Worm (Caenorhabditis elegans) whole organism, L3 larva: ENCODE measurements around the gene F26F2.10.

ENCODE experiments used
- fos-1 ChIP-seq: fragments of 150-350 bp; optimal IDR thresholded peaks from 2 replicates; lab custom pipeline; 2014; ENCODE audit warnings: missing biosample characterization, missing genetic modification characterization
- nhr-11 ChIP-seq: fragments of 150-350 bp; optimal IDR thresholded peaks from 2 replicates; lab custom pipeline; 2014; ENCODE audit warnings: missing biosample characterization, missing genetic modification characterization
- nhr-237 ChIP-seq: fragments of 150-350 bp; optimal IDR thresholded peaks from 2 replicates; lab custom pipeline; 2014; ENCODE audit warnings: missing biosample characterization, missing genetic modification characterization
- pha-4 ChIP-seq: fragments of 150-350 bp; optimal IDR thresholded peaks from 2 replicates; lab custom pipeline; 2014; ENCODE audit warnings: missing biosample characterization, missing genetic modification reagents, missing genetic modification characterization
- skn-1 ChIP-seq: fragments of 150-350 bp; optimal IDR thresholded peaks from 2 replicates; lab custom pipeline; 2014; ENCODE audit warnings: missing biosample characterization, missing genetic modification characterization
- tbx-2 ChIP-seq: sonication (generic microtip); optimal IDR thresholded peaks from 2 replicates; lab custom pipeline; 2016; ENCODE audit warnings: mild to moderate bottlenecking, missing genetic modification characterization, missing compliant biosample characterization
- ztf-4 ChIP-seq: fragments of 150-350 bp; optimal IDR thresholded peaks from 2 replicates; lab custom pipeline; 2014; ENCODE audit warnings: missing biosample characterization, missing genetic modification characterization

DNA sequence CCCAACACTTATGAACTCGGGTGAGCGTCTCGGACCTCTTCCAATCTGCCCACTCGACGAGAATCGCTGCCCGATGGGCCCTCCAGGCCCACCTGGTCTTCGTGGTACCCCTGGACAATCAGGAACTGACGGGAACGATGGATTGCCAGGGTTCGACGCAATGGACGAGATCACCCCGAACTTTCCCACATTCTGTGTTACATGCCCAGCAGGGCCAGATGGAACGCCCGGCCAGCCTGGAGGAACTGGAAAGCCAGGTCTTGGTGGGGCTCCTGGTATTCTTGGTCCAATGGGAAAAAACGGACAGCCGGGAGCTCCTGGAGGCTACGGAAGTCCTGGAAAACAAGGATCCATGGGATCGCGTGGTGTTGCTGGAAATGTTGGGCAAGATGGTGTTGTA is 6.1 kb upstream of the F26F2.10 start:
- TF ChIP-seq nhr-11 (tag; lab: Kevin White, UChicago) (no peak), pha-4 (tag; lab: Kevin White, UChicago) (no peak), skn-1 (tag; lab: Kevin White, UChicago) (no peak), fos-1 (tag; lab: Kevin White, UChicago) (no peak), ztf-4 (tag; lab: Kevin White, UChicago) (no peak), nhr-237 (no peak), tbx-2 (tag; lab: Kevin White, UChicago) (no peak)
